Fruit fly (Drosophila melanogaster): ENCODE data around the gene Cpr62Bc.

DNA sequence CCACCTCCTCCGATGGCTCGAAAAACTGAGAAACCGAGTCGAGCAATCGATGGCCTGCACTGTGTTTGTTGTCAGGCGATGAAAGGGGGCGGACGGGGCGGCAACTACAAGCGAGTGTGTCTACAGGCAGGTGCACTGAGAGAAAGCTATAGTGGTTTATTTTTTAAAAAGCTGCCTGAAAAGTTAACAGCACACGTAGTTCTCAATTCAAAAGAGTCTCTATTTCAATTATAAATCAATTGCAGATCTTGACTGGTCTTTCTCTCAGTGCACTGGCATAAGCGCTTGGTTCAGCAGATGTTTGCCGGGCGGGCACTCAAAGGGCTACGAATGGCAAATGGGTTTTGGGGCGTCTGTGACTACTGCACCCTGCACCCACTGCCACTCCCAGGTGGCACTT, 38.8 kb upstream of the Cpr62Bc start:
- no peak for TF ChIP-seq Hr78 (GFP tag; optimal IDR thresholded peaks at IDR 0.05)
- no peak for TF ChIP-seq dmrt93B (GFP tag; optimal IDR thresholded peaks at IDR 0.05)
- TF ChIP-seq Hnf4 (GFP tag; optimal IDR thresholded peaks at IDR 0.05), result no peak
- no peak for TF ChIP-seq psq (GFP tag; optimal IDR thresholded peaks at IDR 0.05)
- TF ChIP-seq usp (GFP tag; optimal IDR thresholded peaks at IDR 0.05), result no peak
- TF ChIP-seq pan (optimal IDR thresholded peaks at IDR 0.05), result no peak
- no peak for TF ChIP-seq jim (GFP tag; optimal IDR thresholded peaks at IDR 0.05)

Data from whole organism, wandering third instar larva.